Fruit fly (Drosophila melanogaster) whole organism, embryonic: ENCODE results near the gene mRpS11.

Source experiments
- Abd-B ChIP-seq: fragments of 200-800 bp; sonication (Bioruptor generic); optimal IDR thresholded peaks from 2 replicates; lab custom pipeline; 2018; ENCODE audit warnings: missing biosample characterization, mild to moderate bottlenecking, missing genetic modification characterization, moderate library complexity
- Antp ChIP-seq: fragments of 200-800 bp; sonication (Bioruptor generic); optimal IDR thresholded peaks from 3 replicates; lab custom pipeline; 2016; ENCODE audit warnings: missing biosample characterization, missing genetic modification characterization
- BEAF-32 ChIP-seq: fragments of 200-800 bp; sonication (Bioruptor generic); optimal IDR thresholded peaks from 3 replicates; lab custom pipeline; 2017; ENCODE audit warnings: missing biosample characterization, missing genetic modification characterization, mild to moderate bottlenecking, moderate library complexity, missing genetic modification reagents
- CG10267 ChIP-seq: fragments of 200-800 bp; sonication (Bioruptor generic); optimal IDR thresholded peaks from 2 replicates; lab custom pipeline; 2018; ENCODE audit warnings: missing biosample characterization, mild to moderate bottlenecking, missing genetic modification characterization, moderate library complexity
- CG12104 ChIP-seq: fragments of 200-800 bp; sonication (Bioruptor generic); optimal IDR thresholded peaks from 3 replicates; lab custom pipeline; 2016; ENCODE audit warnings: missing biosample characterization, missing genetic modification characterization
- CG12391 ChIP-seq: fragments of 200-800 bp; sonication (Bioruptor generic); optimal IDR thresholded peaks from 3 replicates; lab custom pipeline; 2018; ENCODE audit warnings: missing biosample characterization, mild to moderate bottlenecking, missing genetic modification characterization, moderate library complexity
- CG12769 ChIP-seq: fragments of 200-800 bp; sonication (Bioruptor generic); optimal IDR thresholded peaks from 2 replicates; lab custom pipeline; 2019; ENCODE audit warnings: missing biosample characterization, mild to moderate bottlenecking, missing genetic modification characterization, moderate library complexity
- CG14710 ChIP-seq: fragments of 200-800 bp; sonication (Bioruptor generic); optimal IDR thresholded peaks from 3 replicates; lab custom pipeline; 2019; ENCODE audit warnings: missing biosample characterization, mild to moderate bottlenecking, missing genetic modification characterization, moderate library complexity
- CG15514 ChIP-seq: fragments of 200-800 bp; sonication (Bioruptor generic); optimal IDR thresholded peaks from 3 replicates; lab custom pipeline; 2017; ENCODE audit warnings: missing biosample characterization, missing genetic modification characterization, mild to moderate bottlenecking, moderate library complexity, missing genetic modification reagents
- CG30020 ChIP-seq: fragments of 200-800 bp; optimal IDR thresholded peaks from 2 replicates; lab custom pipeline; 2019; ENCODE audit warnings: missing biosample characterization, mild to moderate bottlenecking, missing genetic modification characterization, moderate library complexity
- CG3847 ChIP-seq: fragments of 200-800 bp; sonication (Bioruptor generic); IDR thresholded peaks from 2 replicates; pipeline ENCODE4 v1.3.6; 2022; ENCODE audit warnings: missing biosample characterization, missing genetic modification characterization
- CG7556 ChIP-seq: fragments of 200-800 bp; sonication (Bioruptor generic); optimal IDR thresholded peaks from 2 replicates; lab custom pipeline; 2017; ENCODE audit warnings: missing biosample characterization, mild to moderate bottlenecking, missing genetic modification characterization
- CG7963 ChIP-seq: fragments of 200-800 bp; sonication (Bioruptor generic); IDR thresholded peaks from 3 replicates; pipeline ENCODE4 v1.3.6; 2022; ENCODE audit warnings: missing biosample characterization, missing genetic modification characterization; ENCODE audit not compliant: partially characterized antibody
- CG8924 ChIP-seq: fragments of 200-800 bp; optimal IDR thresholded peaks from 3 replicates; lab custom pipeline; 2019; ENCODE audit warnings: missing biosample characterization, mild to moderate bottlenecking, missing genetic modification characterization, moderate library complexity
- CG9797 ChIP-seq: fragments of 200-800 bp; sonication (Bioruptor generic); optimal IDR thresholded peaks from 3 replicates; lab custom pipeline; 2018; ENCODE audit warnings: missing biosample characterization, mild to moderate bottlenecking, missing genetic modification characterization
- CTCF ChIP-seq: fragments of 200-800 bp; sonication (Bioruptor generic); optimal IDR thresholded peaks from 2 replicates; lab custom pipeline; 2017; ENCODE audit warnings: missing biosample characterization, mild to moderate bottlenecking, missing genetic modification characterization, moderate library complexity
- CrebB ChIP-seq: fragments of 200-800 bp; sonication (Bioruptor generic); optimal IDR thresholded peaks from 3 replicates; lab custom pipeline; 2018; ENCODE audit warnings: missing biosample characterization, mild to moderate bottlenecking, missing genetic modification characterization
- Dll ChIP-seq: fragments of 200-800 bp; sonication (Bioruptor generic); IDR thresholded peaks from 4 replicates; pipeline ENCODE4 v1.3.6; 2022; ENCODE audit warnings: missing biosample characterization, missing genetic modification characterization; ENCODE audit not compliant: partially characterized antibody
- Dp ChIP-seq: fragments of 200-800 bp; sonication (Bioruptor generic); optimal IDR thresholded peaks from 2 replicates; lab custom pipeline; 2018; ENCODE audit warnings: missing biosample characterization, mild to moderate bottlenecking, missing genetic modification characterization, moderate library complexity
- E2f1 ChIP-seq: fragments of 200-800 bp; sonication (Bioruptor generic); IDR thresholded peaks from 2 replicates; pipeline ENCODE4 v1.3.6; 2022; ENCODE audit warnings: missing biosample characterization, missing genetic modification characterization
- E2f2 ChIP-seq: fragments of 200-800 bp; sonication (Bioruptor generic); IDR thresholded peaks from 2 replicates; pipeline ENCODE4 v1.3.6; 2022; ENCODE audit warnings: missing biosample characterization, missing genetic modification characterization
- Hr39 ChIP-seq: fragments of >200 bp; optimal IDR thresholded peaks from 2 replicates; lab custom pipeline; 2017
- MESR4 ChIP-seq: fragments of 200-800 bp; sonication (Bioruptor generic); optimal IDR thresholded peaks from 2 replicates; lab custom pipeline; 2018; ENCODE audit warnings: missing biosample characterization, mild to moderate bottlenecking, missing genetic modification characterization, moderate library complexity
- Neu2 ChIP-seq: fragments of 200-800 bp; sonication (Bioruptor generic); optimal IDR thresholded peaks from 3 replicates; lab custom pipeline; 2016; ENCODE audit warnings: missing biosample characterization, missing genetic modification characterization, borderline replicate concordance
- Scr ChIP-seq: fragments of 200-800 bp; sonication (Bioruptor generic); IDR thresholded peaks from 2 replicates; pipeline ENCODE4 v1.3.6; 2022; ENCODE audit warnings: missing biosample characterization, missing genetic modification characterization; ENCODE audit not compliant: partially characterized antibody
- Sin3A ChIP-seq: fragments of >200 bp; optimal IDR thresholded peaks from 2 replicates; lab custom pipeline; 2018
- Spps ChIP-seq: fragments of 200-800 bp; sonication (Bioruptor generic); optimal IDR thresholded peaks from 2 replicates; lab custom pipeline; 2018; ENCODE audit warnings: missing biosample characterization, mild to moderate bottlenecking, missing genetic modification characterization
- Taf1 ChIP-seq: fragments of 200-800 bp; sonication (Bioruptor generic); IDR thresholded peaks from 2 replicates; pipeline ENCODE4 v1.3.6; 2022; ENCODE audit warnings: missing biosample characterization, missing genetic modification characterization
- abd-A ChIP-seq: fragments of 200-800 bp; sonication (Bioruptor generic); optimal IDR thresholded peaks from 3 replicates; lab custom pipeline; 2019; ENCODE audit warnings: missing biosample characterization, mild to moderate bottlenecking, missing genetic modification characterization, moderate library complexity
- bbx ChIP-seq: fragments of 200-800 bp; sonication (Bioruptor generic); IDR thresholded peaks from 2 replicates; pipeline ENCODE4 v1.3.6; 2022; ENCODE audit warnings: missing biosample characterization, missing genetic modification characterization; ENCODE audit not compliant: partially characterized antibody
- crol ChIP-seq: fragments of 200-800 bp; sonication (Bioruptor generic); IDR thresholded peaks from 2 replicates; pipeline ENCODE4 v1.3.6; 2022; ENCODE audit warnings: missing biosample characterization, missing genetic modification characterization
- crp ChIP-seq, 2 experiments: fragments of 200-800 bp; sonication (Bioruptor generic); optimal IDR thresholded peaks; 2 replicates in 1 of 2; 3 replicates in 1 of 2; lab custom pipeline; 2017; ENCODE audit warnings: missing biosample characterization in 2 of 2, missing genetic modification characterization in 2 of 2, mild to moderate bottlenecking in 1 of 2, moderate library complexity in 1 of 2
- ftz-f1 ChIP-seq: fragments of 200-800 bp; sonication (Bioruptor generic); optimal IDR thresholded peaks from 2 replicates; lab custom pipeline; 2016; ENCODE audit warnings: missing biosample characterization, missing genetic modification characterization
- gfzf ChIP-seq: fragments of 200-800 bp; sonication (Bioruptor generic); optimal IDR thresholded peaks from 2 replicates; lab custom pipeline; 2016; ENCODE audit warnings: missing biosample characterization, mild to moderate bottlenecking, missing genetic modification characterization, moderate library complexity
- hkb ChIP-seq, 2 experiments: fragments of 200-800 bp in 1 of 2; fragments of >200 bp in 1 of 2; sonication (Bioruptor generic) in 1 of 2; IDR thresholded peaks in 1 of 2; optimal IDR thresholded peaks in 1 of 2; 2 replicates each; pipeline versions ENCODE4 v1.3.6 to Lab custom; 2017 to 2022; ENCODE audit warnings: missing biosample characterization in 1 of 2, missing genetic modification characterization in 1 of 2
- inv ChIP-seq: fragments of 200-800 bp; sonication (Bioruptor generic); IDR thresholded peaks from 2 replicates; pipeline ENCODE4 v1.3.6; 2022; ENCODE audit warnings: missing biosample characterization, missing genetic modification characterization; ENCODE audit not compliant: partially characterized antibody
- knrl ChIP-seq: fragments of 200-800 bp; sonication (Bioruptor generic); IDR thresholded peaks from 3 replicates; pipeline ENCODE4 v1.3.6; 2022; ENCODE audit warnings: missing biosample characterization, missing genetic modification characterization; ENCODE audit not compliant: partially characterized antibody
- nmo ChIP-seq: fragments of 200-800 bp; sonication (Bioruptor generic); optimal IDR thresholded peaks from 2 replicates; lab custom pipeline; 2018; ENCODE audit warnings: missing biosample characterization, mild to moderate bottlenecking, missing genetic modification characterization, moderate library complexity
- phol ChIP-seq: fragments of 200-800 bp; sonication (Bioruptor generic); optimal IDR thresholded peaks from 3 replicates; lab custom pipeline; 2018; ENCODE audit warnings: missing biosample characterization, mild to moderate bottlenecking, missing genetic modification characterization, moderate library complexity
- pzg ChIP-seq: fragments of 200-800 bp; sonication (Bioruptor generic); optimal IDR thresholded peaks from 3 replicates; lab custom pipeline; 2018; ENCODE audit warnings: missing biosample characterization, mild to moderate bottlenecking, missing genetic modification characterization, moderate library complexity
- run ChIP-seq: fragments of 200-800 bp; sonication (Bioruptor generic); optimal IDR thresholded peaks from 3 replicates; lab custom pipeline; 2018; ENCODE audit warnings: missing biosample characterization, mild to moderate bottlenecking, missing genetic modification characterization
- sisA ChIP-seq: fragments of 200-800 bp; sonication (Bioruptor generic); IDR thresholded peaks from 2 replicates; pipeline ENCODE4 v1.3.6; 2022; ENCODE audit warnings: missing biosample characterization, missing genetic modification characterization
- stwl ChIP-seq: fragments of 200-800 bp; sonication (Bioruptor generic); optimal IDR thresholded peaks from 3 replicates; lab custom pipeline; 2018; ENCODE audit warnings: missing biosample characterization, mild to moderate bottlenecking, missing genetic modification characterization, moderate library complexity
- tll ChIP-seq, 2 experiments: fragments of 200-800 bp in 1 of 2; fragments of >200 bp in 1 of 2; sonication (Bioruptor generic) in 1 of 2; optimal IDR thresholded peaks; 2 replicates each; lab custom pipeline; 2017 to 2019; ENCODE audit warnings: missing biosample characterization in 2 of 2, missing genetic modification characterization in 2 of 2, mild to moderate bottlenecking in 1 of 2, moderate library complexity in 1 of 2
- trem ChIP-seq: fragments of 200-800 bp; optimal IDR thresholded peaks from 3 replicates; lab custom pipeline; 2019; ENCODE audit warnings: missing biosample characterization, mild to moderate bottlenecking, missing genetic modification characterization, moderate library complexity

mRpS11 gene

dm6 chr3R:17085029-17085807 is 12.7 kb downstream of the mRpS11 start, which contains the start of gene GckIII (continued):
- no peak for TF ChIP-seq CrebB (tag; lab: Kevin White, UChicago)
- no peak for TF ChIP-seq CG12104 (GFP tag; lab: Kevin White, UChicago)
- TF ChIP-seq Neu2 (GFP tag; lab: Kevin White, UChicago), result no peak
- no peak for TF ChIP-seq Spps
- TF ChIP-seq inv (GFP tag; lab: Robert Waterston, UW), result peak; percentile 70
- no peak for TF ChIP-seq run
- TF ChIP-seq abd-A, result no peak
- TF ChIP-seq CG7556 (GFP tag; lab: Kevin White, UChicago), result no peak
- TF ChIP-seq CG12769, result no peak
- TF ChIP-seq ftz-f1 (GFP tag; lab: Kevin White, UChicago), result no peak
- no peak for TF ChIP-seq Taf1 (GFP tag; lab: Robert Waterston, UW)

dm6 chr3R:17087977-17088618 is 15.6 kb downstream of the mRpS11 start, which contains the start of gene cal1:
cal1 (plus strand) TSS chr3R:17088280.
- peak; percentile 60 for TF ChIP-seq pzg (GFP tag; lab: Kevin White, UChicago)
- TF ChIP-seq crol, result no peak
- TF ChIP-seq crp (GFP tag; optimal IDR thresholded peaks at IDR 0.05; lab: Kevin White, UChicago), result peak in 1 of 2 experiments; percentile 11
- 0 out of 2 replicates have a peak, but pooled peaks have one; percentile 22 for TF ChIP-seq E2f1 (GFP tag; lab: Robert Waterston, UW)
- TF ChIP-seq Sin3A (lab: Kevin White, UChicago), result peak; percentile 77
- no peak for TF ChIP-seq Antp (GFP tag; lab: Kevin White, UChicago)
- TF ChIP-seq stwl (tag; lab: Kevin White, UChicago), result peak; percentile 40
- TF ChIP-seq Dll (GFP tag; lab: Robert Waterston, UW), result no peak
- TF ChIP-seq CG14710 (tag; lab: Kevin White, UChicago), result peak; percentile 84
- TF ChIP-seq MESR4 (GFP tag; lab: Kevin White, UChicago), result peak; percentile 75
- peak; percentile 65 for TF ChIP-seq gfzf (GFP tag; lab: Kevin White, UChicago)
- peak; percentile 51 for TF ChIP-seq BEAF-32 (GFP tag; lab: Kevin White, UChicago)
- TF ChIP-seq CG8924 (tag; lab: Kevin White, UChicago), result peak; percentile 19
- TF ChIP-seq E2f2 (GFP tag; lab: Robert Waterston, UW), result peak; percentile 97
- TF ChIP-seq bbx, result no peak
- peak; percentile 77 for TF ChIP-seq CG9797 (GFP tag; lab: Kevin White, UChicago)
- TF ChIP-seq CG12391 (tag; lab: Kevin White, UChicago), result peak; percentile 28
- TF ChIP-seq Hr39, result no peak
- TF ChIP-seq CTCF (GFP tag; lab: Kevin White, UChicago), result peak; percentile 4
- peak; percentile 39 for TF ChIP-seq CG30020 (tag; lab: Kevin White, UChicago)
- TF ChIP-seq Abd-B, result peak; percentile 33
- peak; percentile 70 for TF ChIP-seq trem (tag; lab: Kevin White, UChicago)
- TF ChIP-seq nmo, result peak; percentile 49
- TF ChIP-seq hkb (optimal IDR thresholded peaks at IDR 0.05; lab: Kevin White, UChicago), result peak; percentile 78
- TF ChIP-seq hkb (GFP tag; IDR thresholded peaks at IDR 0.05; lab: Robert Waterston, UW), result no peak
- peak; percentile 52; the same call in 2 of the 3 replicates for TF ChIP-seq knrl (GFP tag; lab: Robert Waterston, UW)
- peak; percentile 64 for TF ChIP-seq CG15514 (GFP tag; lab: Kevin White, UChicago)
- peak; percentile 64 for TF ChIP-seq CG10267 (tag; lab: Kevin White, UChicago)
- TF ChIP-seq CG3847 (GFP tag; lab: Robert Waterston, UW), result peak; percentile 32; the same call in 1 of the 2 replicates
- peak; percentile 95 for TF ChIP-seq phol (tag; lab: Kevin White, UChicago)
- TF ChIP-seq tll (GFP tag; optimal IDR thresholded peaks at IDR 0.05; lab: Kevin White, UChicago), result peak in 1 of 2 experiments; percentile 77
- TF ChIP-seq Dp (GFP tag; lab: Kevin White, UChicago), result peak; percentile 97
- TF ChIP-seq Scr (GFP tag; lab: Robert Waterston, UW), result peak; percentile 35
- no peak for TF ChIP-seq CG7963 (GFP tag; lab: Robert Waterston, UW)
- no peak for TF ChIP-seq sisA
